Worm (Caenorhabditis elegans) whole organism, midembryonic: Measurements from ENCODE around the gene C49F5.6.

ENCODE experiments used
- T22C8.4 ChIP-seq: fragments of 200-800 bp; sonication (Bioruptor generic); IDR thresholded peaks from 2 replicates; pipeline ENCODE4 v1.3.6; 2022; ENCODE audit warnings: missing genetic modification characterization, missing compliant biosample characterization
- cog-1 ChIP-seq: sonication (generic microtip); optimal IDR thresholded peaks from 2 replicates; lab custom pipeline; 2016; ENCODE audit warnings: missing genetic modification characterization, missing compliant biosample characterization
- flt-1 ChIP-seq: fragments of 200-800 bp; sonication (Bioruptor generic); IDR thresholded peaks from 2 replicates; pipeline ENCODE4 v1.3.6; 2022; ENCODE audit warnings: missing genetic modification characterization, missing compliant biosample characterization
- klf-2 ChIP-seq: fragments of 200-800 bp; sonication (Bioruptor generic); conservative IDR thresholded peaks from 2 replicates; pipeline ENCODE4 v1.3.6; 2022; ENCODE audit warnings: missing genetic modification reagents, missing genetic modification characterization, missing compliant biosample characterization
- med-1 ChIP-seq: sonication (generic microtip); optimal IDR thresholded peaks from 2 replicates; lab custom pipeline; 2017; ENCODE audit warnings: missing genetic modification characterization, mild to moderate bottlenecking, missing compliant biosample characterization, antibody characterized with exemption, missing genetic modification reagents; ENCODE audit not compliant: insufficient read depth
- ref-1 ChIP-seq: fragments of 200-800 bp; sonication (Bioruptor generic); conservative IDR thresholded peaks from 2 replicates; pipeline ENCODE4 v1.3.6; 2022; ENCODE audit warnings: missing genetic modification reagents, missing genetic modification characterization, missing compliant biosample characterization
- tab-1 ChIP-seq: fragments of 200-800 bp; sonication (Bioruptor generic); IDR thresholded peaks from 2 replicates; pipeline ENCODE4 v1.3.6; 2022; ENCODE audit warnings: missing genetic modification characterization, missing compliant biosample characterization
- ztf-23 ChIP-seq: fragments of 200-800 bp; sonication (Bioruptor generic); IDR thresholded peaks from 2 replicates; pipeline ENCODE4 v1.3.6; 2022; ENCODE audit warnings: missing genetic modification reagents, missing genetic modification characterization, missing compliant biosample characterization
- ztf-29 ChIP-seq: fragments of 200-800 bp; sonication (Bioruptor generic); IDR thresholded peaks from 2 replicates; pipeline ENCODE4 v1.3.6; 2022; ENCODE audit warnings: missing genetic modification reagents, missing genetic modification characterization, missing compliant biosample characterization

The C49F5.6 gene

DNA sequence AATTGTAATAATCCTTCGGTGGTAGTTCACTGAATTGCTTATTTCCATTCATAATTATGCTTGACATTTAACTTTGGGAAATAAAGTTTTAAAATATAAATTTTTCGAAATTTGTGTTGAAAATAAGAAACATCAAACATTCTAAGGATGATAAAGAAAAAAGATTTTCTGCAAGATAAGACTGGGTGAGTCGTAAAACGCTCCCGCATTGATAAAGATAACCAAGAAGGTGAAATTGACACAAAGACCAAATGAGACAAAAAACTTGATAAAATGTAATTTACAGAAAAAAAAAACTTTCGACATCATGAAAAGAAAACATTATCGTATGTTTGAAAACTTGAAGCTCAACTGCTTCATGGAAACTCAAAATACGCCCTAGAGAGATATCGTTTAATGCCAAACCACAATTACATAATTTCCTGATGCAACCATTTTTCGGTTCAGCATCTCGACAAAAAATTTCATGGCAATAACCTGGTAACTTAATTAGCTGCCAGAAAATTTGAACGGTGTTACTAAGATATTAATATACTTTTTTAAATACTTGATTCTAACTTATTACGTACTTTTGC lies 20.0 kb upstream of the C49F5.6 start:
- TF ChIP-seq cog-1 (tag; lab: Kevin White, UChicago) = no peak
- TF ChIP-seq ztf-29 (GFP tag; lab: Robert Waterston, UW) = no peak
- TF ChIP-seq med-1 (GFP tag; lab: Kevin White, UChicago) = no peak
- TF ChIP-seq flt-1 = no peak
- no peak for TF ChIP-seq klf-2 (GFP tag; lab: Robert Waterston, UW)
- no peak for TF ChIP-seq T22C8.4
- no peak for TF ChIP-seq ztf-23 (GFP tag; lab: Robert Waterston, UW)
- TF ChIP-seq tab-1 (GFP tag; lab: Robert Waterston, UW) = no peak
- TF ChIP-seq ref-1 (GFP tag; lab: Robert Waterston, UW) = no peak

DNA sequence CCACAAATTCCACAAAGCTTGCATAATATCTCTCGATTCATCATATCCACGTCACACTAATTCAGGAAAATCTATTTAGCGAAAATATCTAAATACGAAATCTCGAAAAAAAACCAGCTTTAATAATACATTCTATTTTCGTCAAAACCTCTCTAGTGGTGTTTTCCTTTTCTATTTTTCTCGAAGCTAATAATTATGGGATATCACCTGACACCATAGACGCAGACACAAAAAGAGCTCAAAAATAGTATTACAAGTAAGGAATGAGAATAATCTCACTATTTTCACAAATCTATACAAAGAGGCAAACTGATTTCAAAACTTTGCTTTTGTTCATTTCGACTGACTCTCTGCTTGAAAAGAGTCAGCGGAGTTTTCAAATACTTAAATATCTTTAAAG lies 19.0 kb upstream of the C49F5.6 start:
- TF ChIP-seq cog-1 (tag; lab: Kevin White, UChicago) = no peak
- TF ChIP-seq flt-1 = no peak
- no peak for TF ChIP-seq T22C8.4
- TF ChIP-seq ztf-29 (GFP tag; lab: Robert Waterston, UW) = no peak
- no peak for TF ChIP-seq ztf-23 (GFP tag; lab: Robert Waterston, UW)
- no peak for TF ChIP-seq klf-2 (GFP tag; lab: Robert Waterston, UW)
- no peak for TF ChIP-seq ref-1 (GFP tag; lab: Robert Waterston, UW)
- no peak for TF ChIP-seq tab-1 (GFP tag; lab: Robert Waterston, UW)
- no peak for TF ChIP-seq med-1 (GFP tag; lab: Kevin White, UChicago)

DNA sequence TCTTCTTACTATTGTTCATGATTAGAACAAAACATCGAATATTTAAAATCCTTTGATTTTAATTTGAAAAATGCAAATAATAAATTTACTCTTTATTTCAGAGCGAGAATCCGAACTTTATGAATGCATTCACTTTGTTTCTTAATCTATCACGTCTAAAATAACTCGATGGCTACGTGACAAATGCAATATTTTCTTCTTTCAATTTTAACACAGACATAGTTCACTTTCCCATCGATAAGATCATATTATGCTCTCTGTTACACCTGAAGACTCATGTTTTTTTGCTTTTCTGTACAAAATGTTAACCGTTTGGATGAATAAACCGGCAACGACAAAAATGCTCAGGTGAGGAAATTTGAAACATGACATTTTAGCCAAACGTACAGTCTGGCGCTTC lies 18.6 kb upstream of the C49F5.6 start:
- TF ChIP-seq T22C8.4 = no peak

- no peak for TF ChIP-seq cog-1 (tag; lab: Kevin White, UChicago)
- TF ChIP-seq T22C8.4 = no peak
- no peak for TF ChIP-seq ztf-23 (GFP tag; lab: Robert Waterston, UW)
- no peak for TF ChIP-seq tab-1 (GFP tag; lab: Robert Waterston, UW)
- TF ChIP-seq klf-2 (GFP tag; lab: Robert Waterston, UW) = no peak
- TF ChIP-seq flt-1 = no peak
- no peak for TF ChIP-seq ref-1 (GFP tag; lab: Robert Waterston, UW)
- TF ChIP-seq med-1 (GFP tag; lab: Kevin White, UChicago) = no peak
- no peak for TF ChIP-seq ztf-29 (GFP tag; lab: Robert Waterston, UW)
These were observed 16.8 kb upstream of the C49F5.6 start for ce11 chrX:11971323-11971722.

ce11 chrX:11974629-11975085 lies 13.5 kb upstream of the C49F5.6 start, which contains the start of gene set-6:
Gene set-6 (minus strand): TSS chrX:11974679.
- peak; percentile 60; the same call in 1 of the 2 replicates for TF ChIP-seq T22C8.4
- TF ChIP-seq ref-1 (GFP tag; lab: Robert Waterston, UW) = no peak

ce11 chrX:11982065-11982464 lies 6.0 kb upstream of the C49F5.6 start, which contains the start of gene nhr-167:
Gene nhr-167 (minus strand): TSS chrX:11982085.
- TF ChIP-seq ztf-29 (GFP tag; lab: Robert Waterston, UW) = no peak
- no peak for TF ChIP-seq cog-1 (tag; lab: Kevin White, UChicago)
- TF ChIP-seq tab-1 (GFP tag; lab: Robert Waterston, UW) = no peak
- TF ChIP-seq klf-2 (GFP tag; lab: Robert Waterston, UW) = no peak
- TF ChIP-seq flt-1 = no peak
- TF ChIP-seq ref-1 (GFP tag; lab: Robert Waterston, UW) = no peak
- TF ChIP-seq ztf-23 (GFP tag; lab: Robert Waterston, UW) = no peak
- TF ChIP-seq T22C8.4 = no peak
- TF ChIP-seq med-1 (GFP tag; lab: Kevin White, UChicago) = no peak

ce11 chrX:11983576-11984061 lies 4.5 kb upstream of the C49F5.6 start, which contains the start of gene C49F5.3:
Gene C49F5.3 (minus strand): TSS chrX:11983626.
- TF ChIP-seq klf-2 (GFP tag; lab: Robert Waterston, UW) = no peak
- TF ChIP-seq tab-1 (GFP tag; lab: Robert Waterston, UW) = no peak
- no peak for TF ChIP-seq med-1 (GFP tag; lab: Kevin White, UChicago)
- no peak for TF ChIP-seq ref-1 (GFP tag; lab: Robert Waterston, UW)
- TF ChIP-seq flt-1 = no peak
- no peak for TF ChIP-seq ztf-23 (GFP tag; lab: Robert Waterston, UW)
- TF ChIP-seq cog-1 (tag; lab: Kevin White, UChicago) = no peak
- TF ChIP-seq T22C8.4 = no peak
- no peak for TF ChIP-seq ztf-29 (GFP tag; lab: Robert Waterston, UW)

ce11 chrX:11985887-11986286 lies 2.2 kb upstream of the C49F5.6 start, which contains the start of gene C49F5.5:
Gene C49F5.5 (plus strand): TSS chrX:11986187.
- TF ChIP-seq flt-1 (no peak), ztf-29 (GFP tag; lab: Robert Waterston, UW) (no peak), ztf-23 (GFP tag; lab: Robert Waterston, UW) (no peak), T22C8.4 (no peak), ref-1 (GFP tag; lab: Robert Waterston, UW) (no peak), klf-2 (GFP tag; lab: Robert Waterston, UW) (no peak), cog-1 (tag; lab: Kevin White, UChicago) (no peak)

DNA sequence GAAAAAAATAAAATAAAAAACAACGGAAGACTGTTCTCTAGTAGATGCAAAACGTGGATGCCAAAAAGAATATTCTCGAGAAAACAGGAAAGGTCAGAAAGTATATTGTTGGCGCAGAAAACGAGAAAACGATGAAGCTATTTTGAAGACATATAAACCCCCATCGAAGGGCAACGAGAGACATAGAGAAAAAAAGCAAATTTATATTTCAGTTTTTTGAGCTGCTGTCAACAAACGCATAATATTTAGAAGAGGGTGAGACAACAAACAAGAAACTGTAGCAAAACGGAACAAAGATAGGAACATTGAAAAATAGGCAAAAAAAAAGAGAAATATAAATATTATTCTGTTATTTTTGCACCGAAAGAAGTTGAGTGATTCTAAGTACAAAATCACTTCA lies 4.1 kb downstream of the C49F5.6 start:
- TF ChIP-seq T22C8.4 (no peak), ztf-23 (GFP tag; lab: Robert Waterston, UW) (no peak), med-1 (GFP tag; lab: Kevin White, UChicago) (no peak), cog-1 (tag; lab: Kevin White, UChicago) (no peak), ztf-29 (GFP tag; lab: Robert Waterston, UW) (no peak), flt-1 (no peak), tab-1 (GFP tag; lab: Robert Waterston, UW) (no peak), klf-2 (GFP tag; lab: Robert Waterston, UW) (no peak), ref-1 (GFP tag; lab: Robert Waterston, UW) (no peak)
